Worm (Caenorhabditis elegans): Measurements from ENCODE around the gene fbxa-61.
"Not testable (repeated sequence)": the region's sequence is repeated elsewhere in the genome, so short reads cannot be mapped to it uniquely, and the experiment has no call there.

ce11 chrIII:1252412-1253207, 13.8 kb downstream of the fbxa-61 start:
- not testable (repeated sequence) for TF ChIP-seq ama-1 (optimal IDR thresholded peaks at IDR 0.05); tbx-37 (GFP tag; conservative IDR thresholded peaks at IDR 0.05); ceh-13 (GFP tag; optimal IDR thresholded peaks at IDR 0.05); ceh-36 (tag; optimal IDR thresholded peaks at IDR 0.05); flt-1 (GFP tag; IDR thresholded peaks at IDR 0.05); ets-7 (tag; optimal IDR thresholded peaks at IDR 0.05)

Data from whole organism, early embryonic.